Worm (Caenorhabditis elegans): ENCODE data around the gene T01D1.8.

DNA sequence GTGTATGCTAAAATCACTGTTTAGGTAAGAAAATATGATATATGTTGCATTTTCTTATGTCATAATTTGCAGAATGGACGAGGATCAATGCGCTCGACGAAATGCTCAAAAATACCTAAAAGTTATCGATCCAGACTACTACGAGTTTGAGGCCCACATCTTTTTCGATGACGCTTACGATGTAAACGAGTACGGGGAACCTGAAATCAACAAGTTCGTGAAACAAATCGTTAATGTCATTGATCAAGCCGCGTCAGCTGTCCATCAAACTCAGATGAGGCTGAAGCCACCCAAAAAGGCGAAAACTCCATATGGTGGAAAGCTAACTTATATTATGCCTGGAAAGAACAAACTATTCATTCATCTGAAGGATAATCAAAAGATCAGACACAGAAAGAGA, 21.6 kb downstream of the T01D1.8 start:
- TF ChIP-seq nhr-28 (tag; optimal IDR thresholded peaks at IDR 0.05) (no peak), unc-39 (tag; optimal IDR thresholded peaks at IDR 0.05) (no peak), ztf-11 (tag; optimal IDR thresholded peaks at IDR 0.05) (no peak), mab-5 (tag; optimal IDR thresholded peaks at IDR 0.05) (no peak), blmp-1 (tag; optimal IDR thresholded peaks at IDR 0.05) (no peak), M03D4.4 (tag; optimal IDR thresholded peaks at IDR 0.05) (no peak), nhr-237 (tag; optimal IDR thresholded peaks at IDR 0.05) (no peak), unc-120 (tag; optimal IDR thresholded peaks at IDR 0.05; ENCODE audit: poor library complexity, severe bottlenecking) (no peak), elt-1 (tag; optimal IDR thresholded peaks at IDR 0.05; ENCODE audit: borderline replicate concordance, insufficient read depth) (no peak), cnd-1 (tag; optimal IDR thresholded peaks at IDR 0.05) (no peak), nhr-76 (tag; optimal IDR thresholded peaks at IDR 0.05) (no peak)
